Worm (Caenorhabditis elegans): Measurements from ENCODE around the gene C06B8.3.

DNA sequence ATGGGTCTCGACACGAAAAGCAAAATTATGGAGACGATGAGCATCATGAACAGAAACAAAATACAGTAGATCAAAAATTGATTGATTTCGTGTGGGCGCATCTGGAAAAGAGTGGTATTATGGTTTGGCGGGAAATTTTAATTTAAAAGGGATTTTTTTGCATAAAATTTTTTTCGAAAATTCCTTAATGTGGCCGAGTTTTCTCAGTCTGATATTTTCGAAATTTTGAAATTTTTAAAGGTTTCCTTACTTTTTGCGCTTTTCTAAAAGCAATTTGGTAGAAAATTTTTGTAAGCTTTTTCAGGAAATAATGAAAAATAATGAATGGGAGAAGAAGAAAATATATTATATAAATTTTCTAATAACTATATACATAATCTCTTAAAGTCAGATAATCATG is 49.4 kb upstream of the C06B8.3 start, which contains the start of gene F21A3.2:
- TF ChIP-seq ama-1 (optimal IDR thresholded peaks at IDR 0.05) (no peak), fkh-10 (GFP tag; optimal IDR thresholded peaks at IDR 0.05) (no peak), nhr-11 (tag; optimal IDR thresholded peaks at IDR 0.05) (no peak), sdc-2 (tag; optimal IDR thresholded peaks at IDR 0.05) (no peak), hlh-30 (tag; optimal IDR thresholded peaks at IDR 0.05; ENCODE audit: insufficient read depth) (no peak), K09A11.1 (tag; optimal IDR thresholded peaks at IDR 0.05; ENCODE audit: insufficient read depth) (no peak), ceh-48 (tag; optimal IDR thresholded peaks at IDR 0.05) (no peak), unc-55 (GFP tag; optimal IDR thresholded peaks at IDR 0.05) (no peak), lin-11 (tag; optimal IDR thresholded peaks at IDR 0.05) (no peak), F13H6.1 (tag; optimal IDR thresholded peaks at IDR 0.05) (no peak), pqm-1 (tag; optimal IDR thresholded peaks at IDR 0.05) (no peak), ceh-2 (tag; optimal IDR thresholded peaks at IDR 0.05) (no peak)
